Worm (Caenorhabditis elegans) whole organism, L1 larva: ENCODE results near the gene med-2.

ENCODE experiments used
- C04F5.9 ChIP-seq: sonication (generic microtip); optimal IDR thresholded peaks from 2 replicates; lab custom pipeline; 2016; ENCODE audit warnings: missing genetic modification characterization, missing compliant biosample characterization
- C16A3.4 ChIP-seq: fragments of 150-350 bp; optimal IDR thresholded peaks from 2 replicates; lab custom pipeline; 2014; ENCODE audit warnings: missing biosample characterization, missing genetic modification characterization
- F16B12.6 ChIP-seq: fragments of 150-350 bp; optimal IDR thresholded peaks from 2 replicates; lab custom pipeline; 2014; ENCODE audit warnings: missing biosample characterization, missing genetic modification characterization
- Y116A8C.19 ChIP-seq: sonication (generic microtip); optimal IDR thresholded peaks from 2 replicates; lab custom pipeline; 2016; ENCODE audit warnings: missing compliant biosample characterization, missing genetic modification characterization, borderline replicate concordance
- aha-1 ChIP-seq: fragments of 150-350 bp; optimal IDR thresholded peaks from 2 replicates; lab custom pipeline; 2014; ENCODE audit warnings: missing biosample characterization, missing genetic modification characterization
- alr-1 ChIP-seq: fragments of 200-800 bp; sonication (Bioruptor generic); optimal IDR thresholded peaks from 2 replicates; lab custom pipeline; 2018; ENCODE audit warnings: borderline replicate concordance, mild to moderate bottlenecking, missing genetic modification characterization, missing compliant biosample characterization
- aly-2 ChIP-seq: fragments of 150-350 bp; optimal IDR thresholded peaks from 2 replicates; lab custom pipeline; 2014; ENCODE audit warnings: missing biosample characterization, missing genetic modification characterization
- ama-1 ChIP-seq: fragments of 150-350 bp; optimal IDR thresholded peaks from 2 replicates; lab custom pipeline; 2014
- blmp-1 ChIP-seq: fragments of 150-350 bp; optimal IDR thresholded peaks from 2 replicates; lab custom pipeline; 2014; ENCODE audit warnings: missing biosample characterization, missing genetic modification characterization
- ceh-63 ChIP-seq: fragments of 200-800 bp; sonication (Bioruptor generic); optimal IDR thresholded peaks from 2 replicates; lab custom pipeline; 2018; ENCODE audit warnings: mild to moderate bottlenecking, missing genetic modification characterization, missing compliant biosample characterization
- efl-1 ChIP-seq, 4 experiments: fragments of 150-350 bp; optimal IDR thresholded peaks in 3 of 4; peaks in 1 of 4; 1 replicate in 1 of 4; 2 replicates in 3 of 4; lab custom pipeline; 2014; ENCODE audit warnings: missing biosample characterization in 2 of 4, missing genetic modification characterization in 2 of 4, missing genetic modification reagents in 2 of 4
- egl-13 ChIP-seq: sonication (generic microtip); optimal IDR thresholded peaks from 2 replicates; lab custom pipeline; 2016; ENCODE audit warnings: missing genotype, missing genetic modification reagents, missing genetic modification characterization, missing compliant biosample characterization
- egl-27 ChIP-seq, 2 experiments: fragments of 150-350 bp in 1 of 2; sonication (generic microtip); optimal IDR thresholded peaks; 3 replicates each; lab custom pipeline; 2017 to 2018; ENCODE audit warnings: missing biosample characterization in 2 of 2, missing genetic modification characterization in 2 of 2, missing genetic modification reagents in 2 of 2
- elt-3 ChIP-seq, 6 experiments: fragments of 150-350 bp in 1 of 6; sonication (generic microtip); optimal IDR thresholded peaks; 2 replicates each; lab custom pipeline; 2017 to 2018; ENCODE audit warnings: missing biosample characterization in 6 of 6, missing genetic modification characterization in 6 of 6, inconsistent platforms in 1 of 6
- ets-5 ChIP-seq: fragments of 200-800 bp; sonication (Bioruptor generic); IDR thresholded peaks from 2 replicates; pipeline ENCODE4 v1.3.6; 2022; ENCODE audit warnings: missing genetic modification characterization, missing compliant biosample characterization
- fkh-4 ChIP-seq: sonication (generic microtip); optimal IDR thresholded peaks from 2 replicates; lab custom pipeline; 2016; ENCODE audit warnings: missing compliant biosample characterization, missing genetic modification characterization, borderline replicate concordance
- fkh-8 ChIP-seq: sonication (generic microtip); optimal IDR thresholded peaks from 2 replicates; lab custom pipeline; 2016; ENCODE audit warnings: mild to moderate bottlenecking, missing genetic modification characterization, missing compliant biosample characterization
- hpl-2 ChIP-seq: fragments of 150-350 bp; optimal IDR thresholded peaks from 2 replicates; lab custom pipeline; 2014; ENCODE audit warnings: missing biosample characterization, missing genetic modification reagents, missing genetic modification characterization
- lin-13 ChIP-seq: fragments of 150-350 bp; optimal IDR thresholded peaks from 2 replicates; lab custom pipeline; 2014; ENCODE audit warnings: missing biosample characterization, missing genetic modification reagents, missing genetic modification characterization
- lin-14 ChIP-seq: fragments of 200-800 bp; sonication (Bioruptor generic); optimal IDR thresholded peaks from 2 replicates; lab custom pipeline; 2018; ENCODE audit warnings: mild to moderate bottlenecking, missing genetic modification characterization, moderate library complexity, missing compliant biosample characterization
- lin-15B ChIP-seq: fragments of 150-350 bp; sonication (generic microtip); optimal IDR thresholded peaks from 3 replicates; lab custom pipeline; 2014; ENCODE audit warnings: missing biosample characterization, missing genetic modification characterization
- lin-35 ChIP-seq, 2 experiments: fragments of 150-350 bp; optimal IDR thresholded peaks; 2 replicates each; lab custom pipeline; 2014; ENCODE audit warnings: missing biosample characterization in 2 of 2, missing genetic modification characterization in 2 of 2, missing genetic modification reagents in 2 of 2
- lin-39 ChIP-seq: fragments of 150-350 bp; optimal IDR thresholded peaks from 2 replicates; lab custom pipeline; 2014; ENCODE audit warnings: missing biosample characterization, missing genetic modification reagents, missing genetic modification characterization
- lir-3 ChIP-seq: sonication (generic microtip); optimal IDR thresholded peaks from 2 replicates; lab custom pipeline; 2016; ENCODE audit warnings: mild to moderate bottlenecking, missing genetic modification characterization, moderate library complexity, missing compliant biosample characterization; ENCODE audit not compliant: poor library complexity
- lsy-2 ChIP-seq, 2 experiments: fragments of 150-350 bp; optimal IDR thresholded peaks; 2 replicates each; lab custom pipeline; 2014; ENCODE audit warnings: missing biosample characterization in 2 of 2, missing genetic modification characterization in 2 of 2
- mdl-1 ChIP-seq, 2 experiments: fragments of 150-350 bp; optimal IDR thresholded peaks; 2 replicates each; lab custom pipeline; 2014 to 2017; ENCODE audit warnings: missing biosample characterization in 2 of 2, missing genetic modification characterization in 2 of 2, inconsistent platforms in 1 of 2
- mef-2 ChIP-seq: fragments of 150-350 bp; optimal IDR thresholded peaks from 2 replicates; lab custom pipeline; 2014; ENCODE audit warnings: missing biosample characterization, missing genetic modification characterization
- nhr-11 ChIP-seq: fragments of 150-350 bp; optimal IDR thresholded peaks from 2 replicates; lab custom pipeline; 2014; ENCODE audit warnings: missing biosample characterization, missing genetic modification characterization
- nhr-19 ChIP-seq: fragments of 200-800 bp; sonication (Bioruptor generic); conservative IDR thresholded peaks from 2 replicates; pipeline ENCODE4 v1.3.6; 2022; ENCODE audit warnings: missing genetic modification characterization, missing compliant biosample characterization
- nhr-20 ChIP-seq: sonication (generic microtip); optimal IDR thresholded peaks from 2 replicates; lab custom pipeline; 2016; ENCODE audit warnings: mild to moderate bottlenecking, missing genetic modification characterization, missing compliant biosample characterization
- nhr-71 ChIP-seq: sonication (generic microtip); optimal IDR thresholded peaks from 2 replicates; lab custom pipeline; 2016; ENCODE audit warnings: mild to moderate bottlenecking, missing genetic modification characterization, moderate library complexity, missing compliant biosample characterization
- nhr-84 ChIP-seq: sonication (generic microtip); optimal IDR thresholded peaks from 2 replicates; lab custom pipeline; 2017; ENCODE audit warnings: missing biosample characterization, missing genetic modification characterization
- nhr-85 ChIP-seq: sonication (generic microtip); peaks from one replicate; lab custom pipeline; 2016; ENCODE audit warnings: missing genetic modification characterization, inconsistent platforms, missing compliant biosample characterization
- pax-3 ChIP-seq: fragments of 200-800 bp; sonication (Bioruptor generic); optimal IDR thresholded peaks from 2 replicates; lab custom pipeline; 2018; ENCODE audit warnings: mild to moderate bottlenecking, missing genetic modification characterization, moderate library complexity, missing compliant biosample characterization
- rnt-1 ChIP-seq: sonication (generic microtip); optimal IDR thresholded peaks from 2 replicates; lab custom pipeline; 2016; ENCODE audit warnings: mild to moderate bottlenecking, missing genetic modification characterization, moderate library complexity, missing compliant biosample characterization
- skn-1 ChIP-seq: fragments of 150-350 bp; optimal IDR thresholded peaks from 2 replicates; lab custom pipeline; 2014; ENCODE audit warnings: missing biosample characterization, missing genetic modification characterization
- sup-37 ChIP-seq: fragments of 200-800 bp; sonication (Bioruptor generic); optimal IDR thresholded peaks from 2 replicates; lab custom pipeline; 2018; ENCODE audit warnings: mild to moderate bottlenecking, missing genetic modification characterization, missing compliant biosample characterization
- unc-62 ChIP-seq: fragments of 150-350 bp; optimal IDR thresholded peaks from 2 replicates; lab custom pipeline; 2014; ENCODE audit warnings: missing biosample characterization, missing genetic modification reagents, missing genetic modification characterization
- unc-98 ChIP-seq: fragments of 200-800 bp; sonication (Bioruptor generic); IDR thresholded peaks from 2 replicates; pipeline ENCODE4 v1.3.6; 2022; ENCODE audit warnings: missing genetic modification characterization, missing compliant biosample characterization

med-2 gene

ce11 chrIII:6903056-6903977 lies 19.0 kb downstream of the med-2 start, which contains the start of the genes brc-2 and T07E3.3 (continued):
- no peak for TF ChIP-seq ets-5 (GFP tag; lab: Robert Waterston, UW)
- TF ChIP-seq rnt-1 (tag; lab: Kevin White, UChicago), result no peak
- TF ChIP-seq pax-3 (tag; lab: Kevin White, UChicago), result no peak
- TF ChIP-seq aly-2 (tag; lab: Kevin White, UChicago), result no peak
- peak; percentile 66 for TF ChIP-seq lin-14 (GFP tag; lab: Kevin White, UChicago)
- no peak for TF ChIP-seq unc-98 (GFP tag; lab: Robert Waterston, UW)
- no peak for TF ChIP-seq aha-1 (tag; lab: Kevin White, UChicago)
- TF ChIP-seq ceh-63, result no peak
- TF ChIP-seq unc-62 (GFP tag; lab: Kevin White, UChicago), result no peak
- TF ChIP-seq nhr-20 (tag; lab: Kevin White, UChicago), result no peak
- TF ChIP-seq blmp-1 (tag; lab: Kevin White, UChicago), result peak; percentile 27
- TF ChIP-seq egl-13, result no peak
- no peak for TF ChIP-seq mef-2
- no peak for TF ChIP-seq C04F5.9 (tag; lab: Kevin White, UChicago)
- TF ChIP-seq nhr-19 (GFP tag; lab: Robert Waterston, UW), result no peak
- TF ChIP-seq skn-1 (tag; lab: Kevin White, UChicago), result no peak
- TF ChIP-seq F16B12.6, result no peak
- TF ChIP-seq egl-27 (tag; optimal IDR thresholded peaks at IDR 0.05; lab: Kevin White, UChicago), result no peak
- TF ChIP-seq sup-37 (GFP tag; lab: Kevin White, UChicago), result no peak
- peak; percentile 5 for TF ChIP-seq nhr-71 (tag; lab: Kevin White, UChicago)
- peak; percentile 43 for TF ChIP-seq nhr-85 (tag; lab: Kevin White, UChicago)
- no peak for TF ChIP-seq lin-15B
- no peak for TF ChIP-seq ama-1
- TF ChIP-seq fkh-4 (tag; lab: Kevin White, UChicago), result no peak
- peak in 1 of 2 experiments; percentile 17 for TF ChIP-seq lin-35 (GFP tag; optimal IDR thresholded peaks at IDR 0.05; lab: Kevin White, UChicago)
- peak in 1 of 2 experiments; percentile 54 for TF ChIP-seq lsy-2 (tag; optimal IDR thresholded peaks at IDR 0.05; lab: Kevin White, UChicago)
- TF ChIP-seq Y116A8C.19, result no peak
- TF ChIP-seq lir-3 (tag; lab: Kevin White, UChicago), result no peak
- TF ChIP-seq lin-39 (tag; lab: Kevin White, UChicago), result no peak
- TF ChIP-seq alr-1 (tag; lab: Kevin White, UChicago), result no peak
- TF ChIP-seq lin-13 (GFP tag; lab: Kevin White, UChicago), result no peak
- no peak for TF ChIP-seq nhr-11 (tag; lab: Kevin White, UChicago)
- TF ChIP-seq elt-3 (tag; optimal IDR thresholded peaks at IDR 0.05; lab: Kevin White, UChicago), result no peak

ce11 chrIII:6904468-6904867 lies 20.2 kb downstream of the med-2 start:
- TF ChIP-seq nhr-84, result no peak
- TF ChIP-seq nhr-85 (tag; lab: Kevin White, UChicago), result no peak
- TF ChIP-seq efl-1 (optimal IDR thresholded peaks at IDR 0.05; lab: Kevin White, UChicago), result no peak
- TF ChIP-seq efl-1 (GFP tag; optimal IDR thresholded peaks at IDR 0.05 in 1 of 2; lab: Kevin White, UChicago), result peak in 1 of 2 experiments; percentile 58
- no peak for TF ChIP-seq ets-5 (GFP tag; lab: Robert Waterston, UW)
- TF ChIP-seq fkh-8 (tag; lab: Kevin White, UChicago), result no peak
- no peak for TF ChIP-seq lin-35 (GFP tag; optimal IDR thresholded peaks at IDR 0.05; lab: Kevin White, UChicago)
- TF ChIP-seq ama-1, result no peak
- TF ChIP-seq C16A3.4, result no peak
- TF ChIP-seq mdl-1 (tag; optimal IDR thresholded peaks at IDR 0.05; lab: Kevin White, UChicago), result no peak
- TF ChIP-seq alr-1 (tag; lab: Kevin White, UChicago), result no peak
- peak in 1 of 2 experiments; percentile 51 for TF ChIP-seq lsy-2 (tag; optimal IDR thresholded peaks at IDR 0.05; lab: Kevin White, UChicago)
- peak; percentile 6 for TF ChIP-seq lin-14 (GFP tag; lab: Kevin White, UChicago)
- TF ChIP-seq skn-1 (tag; lab: Kevin White, UChicago), result no peak
- peak; percentile 52 for TF ChIP-seq rnt-1 (tag; lab: Kevin White, UChicago)
- TF ChIP-seq hpl-2 (GFP tag; lab: Kevin White, UChicago), result no peak
